Worm (Caenorhabditis elegans): ENCODE results near the gene cog-1.

ce11 chrII:14855229-14855628 lies 47.1 kb upstream of the cog-1 start, which contains the start of gene R05H10.7:
- no peak for TF ChIP-seq bed-1 (GFP tag; IDR thresholded peaks at IDR 0.05)
- no peak for TF ChIP-seq Y53F4B.3 (GFP tag; IDR thresholded peaks at IDR 0.05)
- TF ChIP-seq snpc-1.3 (tag; optimal IDR thresholded peaks at IDR 0.05; ENCODE audit: insufficient read depth) = no peak

Data from whole organism, young adult.